Fruit fly (Drosophila melanogaster) whole organism, pupa: ENCODE measurements around the gene Vps39.

ENCODE experiments used
- CG10348 ChIP-seq: fragments of 200-800 bp; sonication (Bioruptor generic); IDR thresholded peaks from 2 replicates; pipeline ENCODE4 v1.3.6; 2022; ENCODE audit warnings: missing biosample characterization, missing genetic modification characterization
- CG12605 ChIP-seq: fragments of 200-800 bp; sonication (Bioruptor generic); IDR thresholded peaks from 2 replicates; pipeline ENCODE4 v1.3.6; 2022; ENCODE audit warnings: missing biosample characterization, missing genetic modification characterization
- CG13204 ChIP-seq: fragments of 200-800 bp; sonication (Bioruptor generic); optimal IDR thresholded peaks from 2 replicates; lab custom pipeline; 2018; ENCODE audit warnings: missing biosample characterization, mild to moderate bottlenecking, missing genetic modification characterization, moderate library complexity
- CG14655 ChIP-seq: fragments of 200-800 bp; sonication (Bioruptor generic); optimal IDR thresholded peaks from 3 replicates; lab custom pipeline; 2017; ENCODE audit warnings: mild to moderate bottlenecking, missing biosample characterization, missing genetic modification reagents, missing genetic modification characterization
- CG15710 ChIP-seq: fragments of 200-800 bp; sonication (Bioruptor generic); optimal IDR thresholded peaks from 2 replicates; lab custom pipeline; 2018; ENCODE audit warnings: missing biosample characterization, mild to moderate bottlenecking, missing genetic modification characterization, moderate library complexity
- CG17806 ChIP-seq: fragments of 200-800 bp; sonication (Bioruptor generic); optimal IDR thresholded peaks from 2 replicates; lab custom pipeline; 2018; ENCODE audit warnings: missing biosample characterization, mild to moderate bottlenecking, missing genetic modification characterization, moderate library complexity
- CG32121 ChIP-seq: fragments of 200-800 bp; sonication (Bioruptor generic); IDR thresholded peaks from 2 replicates; pipeline ENCODE4 v1.3.6; 2022; ENCODE audit warnings: missing biosample characterization, missing genetic modification characterization
- CG34367 ChIP-seq: fragments of 200-800 bp; sonication (Bioruptor generic); optimal IDR thresholded peaks from 2 replicates; lab custom pipeline; 2018; ENCODE audit warnings: missing biosample characterization, mild to moderate bottlenecking, missing genetic modification characterization
- CG4496 ChIP-seq: fragments of 200-800 bp; sonication (Bioruptor generic); IDR thresholded peaks from 3 replicates; pipeline ENCODE4 v1.3.6; 2022; ENCODE audit warnings: missing biosample characterization, missing genetic modification characterization
- CG8159 ChIP-seq: fragments of 200-800 bp; sonication (Bioruptor generic); optimal IDR thresholded peaks from 3 replicates; lab custom pipeline; 2018; ENCODE audit warnings: missing biosample characterization, mild to moderate bottlenecking, missing genetic modification characterization, moderate library complexity
- CG9948 ChIP-seq: fragments of 200-800 bp; sonication (Bioruptor generic); optimal IDR thresholded peaks from 2 replicates; lab custom pipeline; 2018; ENCODE audit warnings: missing biosample characterization, mild to moderate bottlenecking, missing genetic modification characterization, moderate library complexity
- D1 ChIP-seq: fragments of 200-800 bp; sonication (Bioruptor generic); optimal IDR thresholded peaks from 2 replicates; lab custom pipeline; 2018; ENCODE audit warnings: missing biosample characterization, mild to moderate bottlenecking, missing genetic modification characterization, moderate library complexity
- EcR ChIP-seq: fragments of 200-800 bp; sonication (Bioruptor generic); optimal IDR thresholded peaks from 3 replicates; lab custom pipeline; 2019; ENCODE audit warnings: missing biosample characterization, missing genetic modification characterization, mild to moderate bottlenecking, moderate library complexity, missing genetic modification reagents
- Ets98B ChIP-seq: fragments of 200-800 bp; sonication (Bioruptor generic); IDR thresholded peaks from 2 replicates; pipeline ENCODE4 v1.3.6; 2022; ENCODE audit warnings: missing biosample characterization, missing genetic modification characterization
- Pif1A ChIP-seq: fragments of 200-800 bp; sonication (Bioruptor generic); optimal IDR thresholded peaks from 3 replicates; lab custom pipeline; 2016; ENCODE audit warnings: missing biosample characterization, missing genetic modification characterization
- Pif1B ChIP-seq: fragments of 200-800 bp; sonication (Bioruptor generic); optimal IDR thresholded peaks from 3 replicates; lab custom pipeline; 2016; ENCODE audit warnings: missing biosample characterization, missing genetic modification characterization
- Snoo ChIP-seq: fragments of 200-800 bp; sonication (Bioruptor generic); optimal IDR thresholded peaks from 3 replicates; lab custom pipeline; 2017; ENCODE audit warnings: missing biosample characterization, mild to moderate bottlenecking, missing genetic modification characterization, inconsistent platforms
- fd96Ca ChIP-seq: fragments of 200-800 bp; sonication (Bioruptor generic); IDR thresholded peaks from 3 replicates; pipeline ENCODE4 v1.3.6; 2022; ENCODE audit warnings: missing biosample characterization, missing genetic modification characterization
- gl ChIP-seq: fragments of 200-800 bp; sonication (Bioruptor generic); optimal IDR thresholded peaks from 2 replicates; lab custom pipeline; 2018; ENCODE audit warnings: missing biosample characterization, mild to moderate bottlenecking, missing genetic modification characterization
- rn ChIP-seq: fragments of 200-800 bp; sonication (Bioruptor generic); IDR thresholded peaks from 2 replicates; pipeline ENCODE4 v1.3.6; 2022; ENCODE audit warnings: missing biosample characterization, missing genetic modification characterization

Vps39 gene

DNA sequence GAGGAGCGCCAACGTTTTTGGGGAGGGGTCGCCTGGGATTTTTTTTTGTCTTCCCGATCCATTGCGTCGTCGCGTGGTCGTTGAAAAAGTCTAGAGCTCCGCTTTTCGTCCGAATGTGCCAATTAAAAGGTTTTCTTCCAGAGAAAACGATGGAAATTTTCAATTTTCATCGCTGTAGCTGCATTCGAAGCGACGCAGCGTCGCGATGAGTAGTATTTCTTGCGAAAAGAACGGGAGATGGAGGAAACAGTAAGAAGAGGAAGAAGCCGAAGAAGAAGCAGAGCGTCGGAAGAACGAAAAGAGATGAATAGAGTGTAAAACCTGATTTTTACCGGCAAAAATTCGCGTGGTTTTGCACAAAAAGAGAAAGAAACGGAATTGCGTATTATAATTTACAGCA, 31.2 kb downstream of the Vps39 start:
- no peak for TF ChIP-seq EcR (GFP tag; lab: Kevin White, UChicago)
- no peak for TF ChIP-seq CG10348 (GFP tag; lab: Robert Waterston, UW)
- no peak for TF ChIP-seq fd96Ca (GFP tag; lab: Robert Waterston, UW)
- TF ChIP-seq D1 (tag; lab: Kevin White, UChicago) = no peak
- no peak for TF ChIP-seq rn (GFP tag; lab: Robert Waterston, UW)
- no peak for TF ChIP-seq CG13204
- TF ChIP-seq CG8159 = no peak
- TF ChIP-seq CG32121 (GFP tag; lab: Robert Waterston, UW) = no peak
- TF ChIP-seq CG9948 (tag; lab: Kevin White, UChicago) = no peak
- TF ChIP-seq Ets98B (GFP tag; lab: Robert Waterston, UW) = no peak
- no peak for TF ChIP-seq CG15710 (tag; lab: Kevin White, UChicago)
- no peak for TF ChIP-seq Pif1B (GFP tag; lab: Kevin White, UChicago)
- TF ChIP-seq CG34367 (tag; lab: Kevin White, UChicago) = no peak
- no peak for TF ChIP-seq CG12605 (GFP tag; lab: Robert Waterston, UW)
- TF ChIP-seq gl (tag; lab: Kevin White, UChicago) = no peak
- no peak for TF ChIP-seq CG17806 (tag; lab: Kevin White, UChicago)
- TF ChIP-seq Snoo = no peak
- TF ChIP-seq CG14655 (GFP tag; lab: Kevin White, UChicago) = no peak

DNA sequence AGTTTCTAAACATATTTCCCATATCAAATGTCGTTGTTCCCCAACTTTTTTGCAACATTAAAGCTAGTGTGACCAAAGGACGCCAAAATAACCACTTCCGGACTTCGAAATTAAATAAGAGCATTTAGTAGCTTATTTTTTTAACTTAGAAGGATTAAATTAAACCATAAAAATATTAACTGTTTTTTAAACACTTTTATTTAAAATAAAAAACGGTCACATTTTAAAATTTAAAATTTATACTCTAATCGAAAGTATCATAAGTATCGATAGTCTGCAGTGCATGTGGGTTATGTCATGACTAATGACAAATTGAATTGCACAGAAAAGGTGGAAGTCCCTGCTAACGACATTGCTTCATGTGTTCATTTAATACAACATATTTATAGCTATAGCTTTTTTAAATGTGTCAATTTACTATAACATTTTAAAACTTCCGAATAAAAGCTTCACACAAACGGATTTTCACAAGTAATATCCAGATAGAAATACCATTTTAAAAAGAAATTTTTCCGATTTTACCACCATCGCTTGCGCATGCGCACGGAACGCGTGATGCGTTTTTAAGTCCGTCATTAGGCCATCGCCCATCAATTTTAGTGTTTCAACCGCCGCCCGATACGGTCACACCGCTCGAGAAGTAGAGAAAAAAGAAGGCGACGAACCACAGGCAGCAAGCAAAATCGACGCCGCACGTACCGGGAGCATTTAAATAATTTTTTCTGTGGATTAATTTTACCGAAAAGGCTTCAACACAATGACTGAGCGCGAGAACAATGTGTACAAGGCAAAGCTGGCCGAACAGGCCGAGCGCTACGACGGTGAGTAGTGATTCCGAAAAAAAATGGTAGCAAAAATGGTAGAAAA, 31.9 kb downstream of the Vps39 start, which contains the start of the genes CG7156 and 14-3-3epsilon:
Gene CG7156 (minus strand): TSS at position 71 of the 867 bp plus-strand sequence.
Gene 14-3-3epsilon (plus strand): TSS at position 443 of the 867 bp plus-strand sequence.
- TF ChIP-seq CG34367 (tag; lab: Kevin White, UChicago) (peak; percentile 9), rn (GFP tag; lab: Robert Waterston, UW) (no peak), Ets98B (GFP tag; lab: Robert Waterston, UW) (peak; percentile 12; the same call in 1 of the 2 replicates), Pif1A (peak; percentile 38), fd96Ca (GFP tag; lab: Robert Waterston, UW) (no peak), EcR (GFP tag; lab: Kevin White, UChicago) (peak; percentile 15), Snoo (peak; percentile 34), CG4496 (peak; percentile 47; the same call in 1 of the 3 replicates)
- TF ChIP-seq, all 21 proteins: peak for 6

DNA sequence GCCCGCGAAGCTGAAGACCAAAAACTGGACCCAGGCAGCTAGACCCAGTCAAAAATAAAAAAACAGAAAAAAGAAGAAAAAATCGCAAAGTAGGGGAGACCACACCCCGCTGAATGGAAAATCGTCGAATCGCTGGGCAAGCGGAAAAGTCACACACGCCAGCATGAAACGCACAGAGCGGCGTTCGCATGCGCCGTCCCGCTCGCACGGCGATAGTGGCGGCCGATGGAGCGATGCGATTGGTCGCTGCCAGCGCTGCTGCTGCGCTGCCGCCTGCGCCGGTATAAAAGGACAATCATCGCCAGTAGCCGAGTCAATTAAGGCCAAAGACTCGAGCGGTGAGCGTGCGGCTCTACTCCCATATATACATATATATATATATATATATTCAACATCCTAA, 38.4 kb downstream of the Vps39 start, which contains the start of gene repo:
Gene repo (plus strand): TSS at position 314 of the 400 bp plus-strand sequence.
- TF ChIP-seq CG10348 (GFP tag; lab: Robert Waterston, UW) (no peak), CG13204 (peak; percentile 3), Ets98B (GFP tag; lab: Robert Waterston, UW) (no peak), gl (tag; lab: Kevin White, UChicago) (no peak), CG4496 (peak; percentile 61; the same call in 2 of the 3 replicates), rn (GFP tag; lab: Robert Waterston, UW) (no peak), CG34367 (tag; lab: Kevin White, UChicago) (no peak)

DNA sequence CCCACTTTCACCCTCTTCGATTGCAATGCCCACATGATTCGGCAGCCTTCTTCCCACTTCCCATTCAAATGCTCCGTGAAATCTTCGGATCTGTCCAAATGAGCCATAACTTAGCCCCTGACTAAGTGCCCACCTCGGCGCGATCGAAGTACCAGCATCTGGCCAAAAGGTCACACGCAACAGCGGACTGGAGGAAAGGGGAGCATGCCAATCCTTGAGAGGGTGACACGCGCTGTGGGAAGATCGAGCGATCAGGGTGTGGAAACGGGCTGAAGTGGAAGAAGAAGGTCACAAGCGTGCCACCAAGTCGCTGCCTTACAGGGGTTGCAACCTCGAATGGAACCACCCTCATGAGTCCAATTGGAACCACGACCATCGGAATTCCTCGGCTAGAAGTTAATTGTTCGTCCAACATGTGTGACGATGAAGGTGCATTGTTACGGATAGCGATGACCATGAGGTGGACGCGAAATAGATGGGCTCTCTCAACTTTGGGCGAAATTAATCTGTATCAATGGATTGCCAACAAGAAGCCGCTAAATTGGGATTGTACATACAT, 39.5 kb downstream of the Vps39 start:
- TF ChIP-seq rn (GFP tag; lab: Robert Waterston, UW) = no peak
- TF ChIP-seq fd96Ca (GFP tag; lab: Robert Waterston, UW) = 0 out of 3 replicates have a peak, but pooled peaks have one; percentile 14

DNA sequence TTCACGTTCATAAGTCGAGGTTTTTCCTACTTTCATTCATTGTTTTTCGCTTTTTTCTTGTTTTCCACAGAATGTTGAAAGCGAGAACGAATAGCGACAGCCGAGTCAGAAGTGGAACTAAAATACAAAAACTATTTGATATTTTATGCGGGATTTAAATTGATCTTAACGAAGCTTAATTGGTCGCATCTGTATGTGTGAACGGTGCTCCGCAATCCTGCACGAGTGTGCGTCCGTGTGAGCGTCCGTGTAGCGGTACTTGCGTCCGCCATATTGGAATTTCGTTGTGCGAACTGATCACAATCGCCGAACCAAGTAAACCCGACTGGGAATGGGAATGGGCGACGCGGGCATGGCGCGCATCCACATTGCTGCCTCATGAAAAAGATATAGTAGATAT, 42.1 kb downstream of the Vps39 start:
- TF ChIP-seq rn (GFP tag; lab: Robert Waterston, UW) (no peak), CG34367 (tag; lab: Kevin White, UChicago) (no peak), CG4496 (no peak), Ets98B (GFP tag; lab: Robert Waterston, UW) (no peak), CG15710 (tag; lab: Kevin White, UChicago) (no peak), Snoo (no peak)

DNA sequence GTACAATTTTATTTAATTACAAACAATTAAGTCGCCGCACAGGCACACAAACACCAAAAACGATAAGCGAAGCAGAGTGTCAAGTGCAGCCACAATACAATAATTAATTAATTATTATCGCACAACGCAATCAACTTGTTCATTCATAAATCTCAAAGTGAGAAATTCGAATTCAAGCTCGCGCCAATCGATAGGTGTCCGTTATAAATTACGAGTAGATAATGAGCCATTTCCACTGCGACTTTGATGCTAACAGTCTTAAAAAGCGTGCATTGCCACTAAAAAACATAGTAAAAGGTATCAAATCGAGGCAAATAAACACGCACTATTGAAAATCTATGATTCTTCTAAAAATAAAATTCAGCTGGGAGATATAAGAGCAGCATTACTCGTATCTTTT, 44.0 kb downstream of the Vps39 start:
- no peak for TF ChIP-seq CG12605 (GFP tag; lab: Robert Waterston, UW)
- TF ChIP-seq CG9948 (tag; lab: Kevin White, UChicago) = no peak
- TF ChIP-seq gl (tag; lab: Kevin White, UChicago) = no peak
- TF ChIP-seq CG4496 = no peak
- no peak for TF ChIP-seq CG13204
- TF ChIP-seq CG14655 (GFP tag; lab: Kevin White, UChicago) = no peak
- no peak for TF ChIP-seq Ets98B (GFP tag; lab: Robert Waterston, UW)
- no peak for TF ChIP-seq CG10348 (GFP tag; lab: Robert Waterston, UW)
- TF ChIP-seq D1 (tag; lab: Kevin White, UChicago) = no peak
- TF ChIP-seq rn (GFP tag; lab: Robert Waterston, UW) = no peak
- TF ChIP-seq Pif1B (GFP tag; lab: Kevin White, UChicago) = no peak
- no peak for TF ChIP-seq CG32121 (GFP tag; lab: Robert Waterston, UW)
- no peak for TF ChIP-seq CG34367 (tag; lab: Kevin White, UChicago)
